Fruit fly (Drosophila melanogaster) Kc167 (cell line): ENCODE data around the gene CG7656.

Source experiments
- h ChIP-seq: fragments of >200 bp; optimal IDR thresholded peaks from 3 replicates; lab custom pipeline; 2018; ENCODE audit warnings: missing external identifiers
- insv ChIP-seq: fragments of >200 bp; optimal IDR thresholded peaks from 3 replicates; lab custom pipeline; 2018; ENCODE audit warnings: missing external identifiers
- psq ChIP-seq: fragments of >200 bp; optimal IDR thresholded peaks from 2 replicates; lab custom pipeline; 2017; ENCODE audit warnings: missing external identifiers
- ttk ChIP-seq: sonication (Bioruptor generic); optimal IDR thresholded peaks from 2 replicates; lab custom pipeline; 2017; ENCODE audit warnings: missing external identifiers

dm6 chr3L:15595175-15595724, 7.3 kb upstream of the CG7656 start:
- no peak for TF ChIP-seq insv (lab: Kevin White, UChicago)
- no peak for TF ChIP-seq psq (lab: Kevin White, UChicago)
- TF ChIP-seq ttk, result no peak
- no peak for TF ChIP-seq h (lab: Kevin White, UChicago)
